Worm (Caenorhabditis elegans): ENCODE measurements around the gene perm-5.
A peak's percentile ranks its signal among the peaks of the same experiment; 100 is the strongest.

The perm-5 gene

DNA sequence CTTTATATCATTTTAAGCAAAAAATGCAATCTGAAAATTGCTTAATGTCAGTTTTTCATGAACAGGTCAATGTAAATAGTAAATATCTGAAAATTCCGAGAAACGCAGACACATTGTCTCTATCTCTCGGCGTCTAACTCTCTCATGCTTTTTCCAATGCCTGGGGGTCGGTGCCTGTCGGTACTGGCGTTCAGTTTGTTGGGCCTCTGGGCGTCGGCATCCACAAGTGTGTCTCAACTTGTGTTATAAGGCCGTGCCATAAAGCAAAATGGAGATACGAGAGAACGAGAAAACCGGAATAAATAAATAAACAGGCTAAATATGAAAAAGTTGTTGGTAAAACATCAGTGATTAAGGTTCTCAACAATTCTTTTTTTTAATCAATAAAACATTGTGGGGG is 36.1 kb downstream of the perm-5 start (continued):
- no peak for TF ChIP-seq nhr-41 (GFP tag; IDR thresholded peaks at IDR 0.05)
- TF ChIP-seq fos-1 (tag; optimal IDR thresholded peaks at IDR 0.05) = no peak
- peak; percentile 16 for TF ChIP-seq mxl-3 (GFP tag; optimal IDR thresholded peaks at IDR 0.05)
- TF ChIP-seq mdt-29 (GFP tag; IDR thresholded peaks at IDR 0.05) = no peak
- TF ChIP-seq nhr-11 (tag; optimal IDR thresholded peaks at IDR 0.05) = peak; percentile 43
- no peak for TF ChIP-seq fkh-10 (GFP tag; optimal IDR thresholded peaks at IDR 0.05)
- TF ChIP-seq nhr-10 (tag; optimal IDR thresholded peaks at IDR 0.05) = no peak
- TF ChIP-seq skn-1 (tag; optimal IDR thresholded peaks at IDR 0.05) = no peak
- TF ChIP-seq ceh-32 (tag; optimal IDR thresholded peaks at IDR 0.05; ENCODE audit: poor library complexity) = no peak
- TF ChIP-seq Y75B8A.6 (GFP tag; IDR thresholded peaks at IDR 0.05) = no peak
- TF ChIP-seq mdl-1 (tag; optimal IDR thresholded peaks at IDR 0.05) = peak in 1 of 2 experiments; percentile 57

DNA sequence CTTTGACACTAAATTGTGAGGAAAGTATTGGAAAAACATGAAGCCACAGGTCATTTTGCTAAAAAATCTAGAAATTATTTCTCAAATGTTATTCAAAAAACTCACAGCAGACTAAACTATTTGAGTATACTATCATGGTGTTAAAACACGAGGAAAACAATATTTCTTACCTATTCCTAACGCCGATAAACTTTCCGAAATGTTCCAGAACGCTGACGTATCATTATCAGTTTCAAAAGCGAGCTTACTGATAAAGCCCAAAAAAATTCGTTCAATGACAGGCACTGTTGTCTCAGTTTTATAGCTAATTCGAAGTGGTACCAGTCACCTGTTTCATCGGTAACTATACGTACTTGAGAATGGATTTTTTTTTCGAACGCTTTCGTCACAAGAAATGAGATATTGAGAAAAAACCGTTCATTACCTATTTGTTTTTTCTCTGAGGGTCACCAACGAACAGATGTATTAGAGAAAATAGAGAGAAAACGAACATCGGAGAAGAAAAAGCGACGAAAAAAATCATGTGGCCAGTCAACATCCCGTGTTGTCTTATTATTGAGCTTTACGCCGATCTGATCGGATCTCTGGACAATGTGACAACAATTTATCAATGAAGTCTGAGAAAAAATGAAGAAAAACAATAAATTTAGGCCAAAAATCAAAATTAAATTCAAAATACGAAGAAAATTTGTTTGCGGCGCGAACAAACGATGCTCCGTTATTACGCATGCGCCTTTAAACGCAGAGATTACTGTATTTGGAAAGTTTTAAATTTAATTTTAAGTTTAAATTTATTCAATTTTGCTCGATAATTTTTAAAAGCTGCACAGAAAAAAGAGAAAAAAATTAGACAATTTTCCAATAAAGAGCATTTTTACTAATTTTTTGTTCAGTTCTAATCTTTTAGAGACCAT is 36.9 kb downstream of the perm-5 start:
- TF ChIP-seq lin-13 (GFP tag; optimal IDR thresholded peaks at IDR 0.05) (peak; percentile 17), Y48G9A.11 (GFP tag; IDR thresholded peaks at IDR 0.05) (peak; percentile 98), hlh-11 (tag; optimal IDR thresholded peaks at IDR 0.05) (peak; percentile 73), Y75B8A.6 (GFP tag; IDR thresholded peaks at IDR 0.05) (no peak), snpc-1.2 (GFP tag; IDR thresholded peaks at IDR 0.05) (peak; percentile 87), dmd-6 (GFP tag; IDR thresholded peaks at IDR 0.05) (peak; percentile 84), daf-16 (GFP tag; optimal IDR thresholded peaks at IDR 0.05) (peak in 1 of 2 experiments; percentile 82), daf-16 (tag; optimal IDR thresholded peaks at IDR 0.05) (peak; percentile 79), hlh-30 (tag; optimal IDR thresholded peaks at IDR 0.05; ENCODE audit: insufficient read depth) (peak; percentile 58), pqm-1 (tag; optimal IDR thresholded peaks at IDR 0.05) (peak; percentile 15), zip-2 (tag; optimal IDR thresholded peaks at IDR 0.05) (peak; percentile 1), D1046.2 (GFP tag; IDR thresholded peaks at IDR 0.05) (no peak), lin-1 (GFP tag; IDR thresholded peaks at IDR 0.05) (0 out of 2 replicates have a peak, but pooled peaks have one; percentile 14), nhr-28 (tag; optimal IDR thresholded peaks at IDR 0.05) (peak; percentile 29), dve-1 (tag; optimal IDR thresholded peaks at IDR 0.05; ENCODE audit: insufficient read depth) (peak; percentile 93), egl-43 (GFP tag; IDR thresholded peaks at IDR 0.05) (no peak)

DNA sequence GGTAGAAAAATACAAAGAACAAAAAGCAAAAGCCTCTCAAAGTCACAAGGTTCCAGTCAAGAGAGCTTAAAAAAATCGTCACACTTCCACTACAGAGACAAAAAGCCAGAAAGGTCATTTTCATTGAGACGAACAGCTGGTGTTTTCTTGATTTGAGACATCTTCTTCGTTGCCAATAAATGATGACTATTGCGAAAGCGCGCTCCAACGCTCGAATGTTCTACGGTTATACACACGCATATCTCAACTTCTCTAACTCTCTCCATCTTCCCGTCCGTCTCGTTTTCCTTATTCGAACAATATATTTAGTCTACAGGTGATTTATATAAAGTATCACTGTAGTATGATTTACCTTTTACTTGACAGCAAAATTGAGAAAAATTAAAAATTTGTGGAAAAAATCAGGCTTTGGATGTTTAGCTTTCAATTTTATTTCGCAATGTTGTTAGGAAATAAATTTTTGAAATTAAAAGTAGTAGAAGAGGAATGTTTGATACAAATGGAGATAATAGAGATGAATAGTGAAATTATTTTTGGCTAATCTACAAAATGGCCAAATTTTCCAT is 37.8 kb downstream of the perm-5 start:
- TF ChIP-seq attf-4 (tag; optimal IDR thresholded peaks at IDR 0.05) (no peak), lin-1 (GFP tag; IDR thresholded peaks at IDR 0.05) (no peak), zfp-3 (GFP tag; conservative IDR thresholded peaks at IDR 0.05) (no peak), vab-7 (GFP tag; IDR thresholded peaks at IDR 0.05) (no peak), nhr-111 (GFP tag; optimal IDR thresholded peaks at IDR 0.05) (no peak), nhr-11 (tag; optimal IDR thresholded peaks at IDR 0.05) (peak; percentile 69), fos-1 (tag; optimal IDR thresholded peaks at IDR 0.05) (no peak), ceh-28 (tag; optimal IDR thresholded peaks at IDR 0.05) (no peak), hif-1 (tag; optimal IDR thresholded peaks at IDR 0.05) (peak in 1 of 2 experiments; percentile 58), gei-8 (GFP tag; optimal IDR thresholded peaks at IDR 0.05) (no peak), egl-43 (GFP tag; IDR thresholded peaks at IDR 0.05) (no peak), nhr-6 (tag; optimal IDR thresholded peaks at IDR 0.05) (peak; percentile 43), snpc-4 (tag; optimal IDR thresholded peaks at IDR 0.05) (no peak), nhr-48 (tag; optimal IDR thresholded peaks at IDR 0.05) (peak; percentile 9), mdl-1 (tag; optimal IDR thresholded peaks at IDR 0.05) (peak in 1 of 2 experiments; percentile 58), dmd-6 (GFP tag; IDR thresholded peaks at IDR 0.05) (peak; percentile 60), lin-13 (GFP tag; optimal IDR thresholded peaks at IDR 0.05) (peak; percentile 67), zip-2 (tag; optimal IDR thresholded peaks at IDR 0.05) (no peak), nhr-28 (tag; optimal IDR thresholded peaks at IDR 0.05) (peak; percentile 74), mep-1 (tag; optimal IDR thresholded peaks at IDR 0.05) (peak; percentile 40), dve-1 (tag; optimal IDR thresholded peaks at IDR 0.05; ENCODE audit: insufficient read depth) (peak; percentile 57), unc-62 (GFP tag; optimal IDR thresholded peaks at IDR 0.05 in 1 of 2) (peak in 1 of 2 experiments; percentile 24), unc-62 (tag; optimal IDR thresholded peaks at IDR 0.05) (no peak), cey-2 (tag; optimal IDR thresholded peaks at IDR 0.05; ENCODE audit: borderline replicate concordance, insufficient read depth) (no peak), R02D3.7 (tag; optimal IDR thresholded peaks at IDR 0.05) (no peak), hmg-1.1 (GFP tag; IDR thresholded peaks at IDR 0.05) (peak; percentile 53; the same call in 1 of the 2 replicates), mdt-29 (GFP tag; IDR thresholded peaks at IDR 0.05) (0 out of 2 replicates have a peak, but pooled peaks have one; percentile 25), hlh-11 (tag; optimal IDR thresholded peaks at IDR 0.05) (peak; percentile 81), aha-1 (tag) (peak; percentile 97)
